Fruit fly (Drosophila melanogaster) Kc167 (cell line): ENCODE data around the gene lky.

Experiments
- Myc ChIP-seq: fragments of >200 bp; optimal IDR thresholded peaks from 2 replicates; lab custom pipeline; 2017; ENCODE audit warnings: missing external identifiers
- Sin3A ChIP-seq: fragments of >200 bp; optimal IDR thresholded peaks from 2 replicates; lab custom pipeline; 2018; ENCODE audit warnings: missing external identifiers
- h ChIP-seq: fragments of >200 bp; optimal IDR thresholded peaks from 3 replicates; lab custom pipeline; 2018; ENCODE audit warnings: missing external identifiers
- insv ChIP-seq: fragments of >200 bp; optimal IDR thresholded peaks from 3 replicates; lab custom pipeline; 2018; ENCODE audit warnings: missing external identifiers
- psq ChIP-seq: fragments of >200 bp; optimal IDR thresholded peaks from 2 replicates; lab custom pipeline; 2017; ENCODE audit warnings: missing external identifiers

DNA sequence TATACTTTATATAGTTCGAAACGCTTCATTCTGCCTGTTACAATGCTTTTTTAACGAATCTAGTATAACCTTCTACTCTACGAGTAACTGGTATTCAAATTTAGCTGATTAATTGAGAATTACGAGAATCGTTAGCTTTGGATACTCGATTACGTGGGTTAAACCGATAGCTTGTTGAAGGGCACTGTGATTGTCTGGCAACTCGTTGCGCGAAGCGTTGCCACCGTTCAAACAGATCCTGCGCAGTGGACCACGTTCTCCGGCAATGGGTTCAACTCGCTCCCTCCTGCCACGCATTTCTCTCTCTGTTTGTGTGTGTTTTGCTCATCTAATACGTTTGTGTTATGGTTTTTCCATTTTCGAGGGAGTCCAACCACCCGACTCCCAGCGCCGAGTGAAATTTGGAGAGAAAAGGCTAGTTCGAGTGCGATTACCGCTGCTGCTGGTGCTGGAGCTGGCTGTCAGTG, 41.0 kb downstream of the lky start, which contains the start of gene Nep3:
- TF ChIP-seq Sin3A (lab: Kevin White, UChicago) (no peak), psq (lab: Kevin White, UChicago) (no peak), h (no peak), insv (no peak), Myc (lab: Kevin White, UChicago) (no peak)
